Worm (Caenorhabditis elegans) whole organism, late embryonic: Measurements from ENCODE around the gene F28H7.2.

Experiments used
- C38D4.7 ChIP-seq: fragments of 200-800 bp; sonication (Bioruptor generic); optimal IDR thresholded peaks from 2 replicates; lab custom pipeline; 2018; ENCODE audit warnings: mild to moderate bottlenecking, missing genetic modification characterization, moderate library complexity, missing compliant biosample characterization
- F13H6.1 ChIP-seq: sonication (generic microtip); optimal IDR thresholded peaks from 2 replicates; lab custom pipeline; 2016; ENCODE audit warnings: missing genetic modification characterization, missing compliant biosample characterization
- K02D7.2 ChIP-seq: sonication (generic microtip); optimal IDR thresholded peaks from 2 replicates; lab custom pipeline; 2017; ENCODE audit warnings: mild to moderate bottlenecking, missing genetic modification characterization, missing compliant biosample characterization
- K09A11.1 ChIP-seq: sonication (generic microtip); optimal IDR thresholded peaks from 2 replicates; lab custom pipeline; 2017; ENCODE audit warnings: antibody characterized with exemption, mild to moderate bottlenecking, missing genetic modification characterization, missing compliant biosample characterization; ENCODE audit not compliant: insufficient read depth
- Y22D7AL.16 ChIP-seq: sonication (generic microtip); optimal IDR thresholded peaks from 2 replicates; lab custom pipeline; 2016; ENCODE audit warnings: missing genetic modification characterization, missing compliant biosample characterization
- ahr-1 ChIP-seq: sonication (generic microtip); optimal IDR thresholded peaks from 2 replicates; lab custom pipeline; 2016; ENCODE audit warnings: missing genetic modification characterization, missing compliant biosample characterization
- ama-1 ChIP-seq: fragments of 150-350 bp; optimal IDR thresholded peaks from 2 replicates; lab custom pipeline; 2014
- ceh-2 ChIP-seq: sonication (generic microtip); optimal IDR thresholded peaks from 2 replicates; lab custom pipeline; 2016; ENCODE audit warnings: missing genotype, missing genetic modification characterization, missing compliant biosample characterization
- ceh-22 ChIP-seq: sonication (generic microtip); optimal IDR thresholded peaks from 2 replicates; lab custom pipeline; 2017; ENCODE audit warnings: missing biosample characterization, missing genetic modification characterization
- ceh-24 ChIP-seq: sonication (generic microtip); optimal IDR thresholded peaks from 2 replicates; lab custom pipeline; 2016; ENCODE audit warnings: mild to moderate bottlenecking, missing genetic modification characterization, missing compliant biosample characterization
- ceh-30 ChIP-seq: fragments of 150-350 bp; optimal IDR thresholded peaks from 2 replicates; lab custom pipeline; 2014; ENCODE audit warnings: missing biosample characterization, missing genetic modification characterization
- ceh-6 ChIP-seq: fragments of 200-800 bp; sonication (Bioruptor generic); optimal IDR thresholded peaks from 2 replicates; lab custom pipeline; 2018; ENCODE audit warnings: mild to moderate bottlenecking, missing genetic modification characterization, missing compliant biosample characterization
- ceh-9 ChIP-seq: sonication (generic microtip); optimal IDR thresholded peaks from 2 replicates; lab custom pipeline; 2016; ENCODE audit warnings: mild to moderate bottlenecking, missing genetic modification characterization, inconsistent platforms, missing compliant biosample characterization
- che-1 ChIP-seq: sonication (generic microtip); optimal IDR thresholded peaks from 2 replicates; lab custom pipeline; 2016; ENCODE audit warnings: mild to moderate bottlenecking, missing genetic modification characterization, missing compliant biosample characterization
- dve-1 ChIP-seq: sonication (generic microtip); optimal IDR thresholded peaks from 2 replicates; lab custom pipeline; 2017; ENCODE audit warnings: antibody characterized with exemption, mild to moderate bottlenecking, missing genetic modification characterization, missing compliant biosample characterization
- elt-2 ChIP-seq: sonication (generic microtip); optimal IDR thresholded peaks from 2 replicates; lab custom pipeline; 2016; ENCODE audit warnings: missing genetic modification reagents, missing genetic modification characterization, missing compliant biosample characterization
- ets-4 ChIP-seq: sonication (generic microtip); optimal IDR thresholded peaks from 2 replicates; lab custom pipeline; 2016; ENCODE audit warnings: missing genetic modification characterization, missing compliant biosample characterization
- eyg-1 ChIP-seq: sonication (generic microtip); optimal IDR thresholded peaks from 2 replicates; lab custom pipeline; 2016; ENCODE audit warnings: missing genotype, missing genetic modification characterization, missing compliant biosample characterization
- fkh-6 ChIP-seq: sonication (generic microtip); optimal IDR thresholded peaks from 2 replicates; lab custom pipeline; 2016; ENCODE audit warnings: missing genetic modification characterization, missing compliant biosample characterization
- gmeb-2 ChIP-seq: sonication (generic microtip); optimal IDR thresholded peaks from 2 replicates; lab custom pipeline; 2016; ENCODE audit warnings: missing genetic modification characterization, inconsistent platforms, missing compliant biosample characterization
- hlh-15 ChIP-seq: sonication (generic microtip); optimal IDR thresholded peaks from 2 replicates; lab custom pipeline; 2016; ENCODE audit warnings: missing genetic modification characterization, missing compliant biosample characterization
- hlh-6 ChIP-seq: sonication (generic microtip); optimal IDR thresholded peaks from 2 replicates; lab custom pipeline; 2016; ENCODE audit warnings: missing genotype, missing genetic modification characterization, missing compliant biosample characterization
- hlh-8 ChIP-seq: sonication (generic microtip); optimal IDR thresholded peaks from 2 replicates; lab custom pipeline; 2016; ENCODE audit warnings: missing genotype, missing genetic modification characterization, missing compliant biosample characterization
- lim-6 ChIP-seq: sonication (generic microtip); optimal IDR thresholded peaks from 2 replicates; lab custom pipeline; 2016; ENCODE audit warnings: missing genetic modification characterization, missing compliant biosample characterization
- nfya-1 ChIP-seq: sonication (generic microtip); optimal IDR thresholded peaks from 2 replicates; lab custom pipeline; 2017; ENCODE audit warnings: missing genetic modification characterization, mild to moderate bottlenecking, missing compliant biosample characterization, antibody characterized with exemption, moderate library complexity
- nhr-232 ChIP-seq: sonication (generic microtip); optimal IDR thresholded peaks from 2 replicates; lab custom pipeline; 2016; ENCODE audit warnings: missing genetic modification characterization, missing compliant biosample characterization
- npax-4 ChIP-seq: sonication (generic microtip); optimal IDR thresholded peaks from 2 replicates; lab custom pipeline; 2016; ENCODE audit warnings: missing genetic modification characterization, missing compliant biosample characterization
- pag-3 ChIP-seq: sonication (generic microtip); optimal IDR thresholded peaks from 2 replicates; lab custom pipeline; 2016; ENCODE audit warnings: missing compliant biosample characterization, missing genetic modification characterization, borderline replicate concordance
- pat-9 ChIP-seq: fragments of 200-800 bp; sonication (Bioruptor generic); optimal IDR thresholded peaks from 2 replicates; lab custom pipeline; 2018; ENCODE audit warnings: mild to moderate bottlenecking, missing genetic modification characterization, moderate library complexity, missing compliant biosample characterization
- pha-2 ChIP-seq: sonication (generic microtip); optimal IDR thresholded peaks from 2 replicates; lab custom pipeline; 2017; ENCODE audit warnings: mild to moderate bottlenecking, missing genetic modification characterization, missing compliant biosample characterization
- pros-1 ChIP-seq: fragments of 150-350 bp; optimal IDR thresholded peaks from 2 replicates; lab custom pipeline; 2014; ENCODE audit warnings: missing biosample characterization, missing genetic modification reagents, missing genetic modification characterization
- ref-2 ChIP-seq: sonication (generic microtip); optimal IDR thresholded peaks from 2 replicates; lab custom pipeline; 2016; ENCODE audit warnings: missing genetic modification characterization, missing compliant biosample characterization
- rnt-1 ChIP-seq: sonication (generic microtip); optimal IDR thresholded peaks from 2 replicates; lab custom pipeline; 2016; ENCODE audit warnings: missing genetic modification characterization, missing compliant biosample characterization
- sdc-2 ChIP-seq: sonication (generic microtip); optimal IDR thresholded peaks from 2 replicates; lab custom pipeline; 2016; ENCODE audit warnings: missing genotype, missing genetic modification characterization, missing compliant biosample characterization
- sox-2 ChIP-seq: fragments of 200-800 bp; sonication (Bioruptor generic); IDR thresholded peaks from 2 replicates; pipeline ENCODE4 v1.3.6; 2022; ENCODE audit warnings: missing genetic modification reagents, missing genetic modification characterization, missing compliant biosample characterization
- sox-4 ChIP-seq: sonication (generic microtip); optimal IDR thresholded peaks from 2 replicates; lab custom pipeline; 2017; ENCODE audit warnings: mild to moderate bottlenecking, missing genetic modification characterization, inconsistent platforms, missing compliant biosample characterization
- tbx-7 ChIP-seq: sonication (generic microtip); optimal IDR thresholded peaks from 2 replicates; lab custom pipeline; 2016; ENCODE audit warnings: missing genotype, missing genetic modification characterization, missing compliant biosample characterization
- ttx-3 ChIP-seq: sonication (generic microtip); optimal IDR thresholded peaks from 2 replicates; lab custom pipeline; 2016; ENCODE audit warnings: missing genetic modification reagents, missing genetic modification characterization, missing compliant biosample characterization
- unc-3 ChIP-seq, 2 experiments: fragments of 200-800 bp in 1 of 2; sonication (Bioruptor generic) in 1 of 2; sonication (generic microtip) in 1 of 2; conservative IDR thresholded peaks in 1 of 2; optimal IDR thresholded peaks in 1 of 2; 2 replicates each; pipeline versions ENCODE4 v1.3.6 to Lab custom; 2016 to 2022; ENCODE audit warnings: missing compliant biosample characterization in 2 of 2, missing genetic modification characterization in 2 of 2, missing genetic modification reagents in 1 of 2
- unc-55 ChIP-seq: sonication (generic microtip); optimal IDR thresholded peaks from 2 replicates; lab custom pipeline; 2017; ENCODE audit warnings: missing biosample characterization, missing genetic modification reagents, missing genetic modification characterization
- unc-86 ChIP-seq: sonication (generic microtip); optimal IDR thresholded peaks from 2 replicates; lab custom pipeline; 2016; ENCODE audit warnings: missing genetic modification characterization, missing compliant biosample characterization
- ztf-16 ChIP-seq: sonication (generic microtip); optimal IDR thresholded peaks from 2 replicates; lab custom pipeline; 2017; ENCODE audit warnings: missing genetic modification characterization, missing compliant biosample characterization

F28H7.2 gene

DNA sequence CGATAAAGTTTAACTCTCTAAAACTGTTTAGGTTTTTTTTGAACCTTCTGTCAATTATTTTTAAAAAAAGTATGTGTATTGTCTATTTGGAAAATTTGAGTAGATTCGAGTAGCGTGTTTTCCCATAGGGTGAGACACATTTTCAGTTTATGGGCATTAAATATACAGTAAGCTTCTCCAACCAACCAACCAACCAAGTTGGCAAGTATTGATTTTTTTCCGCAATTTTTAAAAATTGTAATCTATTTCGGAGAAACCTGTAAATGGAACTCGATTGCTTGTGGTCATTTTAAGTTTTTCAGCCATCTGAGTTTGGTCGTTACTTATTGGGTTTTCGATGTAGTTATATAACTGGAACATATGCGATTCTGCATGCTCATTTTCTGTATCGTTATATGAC, 2.7 kb upstream of the F28H7.2 start, which contains the start of gene srj-21:
TSS of gene srj-21 (plus strand) at position 301 of the 400 bp plus-strand sequence.
- no peak for TF ChIP-seq sox-2 (GFP tag; lab: Robert Waterston, UW)
- TF ChIP-seq ama-1 (lab: Kevin White, UChicago) = no peak
- no peak for TF ChIP-seq hlh-6 (tag; lab: Kevin White, UChicago)
- TF ChIP-seq gmeb-2 (tag; lab: Kevin White, UChicago) = no peak
- no peak for TF ChIP-seq ceh-2
- TF ChIP-seq ceh-6 (GFP tag; lab: Kevin White, UChicago) = no peak
- no peak for TF ChIP-seq tbx-7
- no peak for TF ChIP-seq nhr-232
- no peak for TF ChIP-seq ceh-22
- no peak for TF ChIP-seq K02D7.2 (tag; lab: Kevin White, UChicago)
- no peak for TF ChIP-seq pros-1 (tag; lab: Kevin White, UChicago)
- TF ChIP-seq, all 69 proteins: peak for 0

DNA sequence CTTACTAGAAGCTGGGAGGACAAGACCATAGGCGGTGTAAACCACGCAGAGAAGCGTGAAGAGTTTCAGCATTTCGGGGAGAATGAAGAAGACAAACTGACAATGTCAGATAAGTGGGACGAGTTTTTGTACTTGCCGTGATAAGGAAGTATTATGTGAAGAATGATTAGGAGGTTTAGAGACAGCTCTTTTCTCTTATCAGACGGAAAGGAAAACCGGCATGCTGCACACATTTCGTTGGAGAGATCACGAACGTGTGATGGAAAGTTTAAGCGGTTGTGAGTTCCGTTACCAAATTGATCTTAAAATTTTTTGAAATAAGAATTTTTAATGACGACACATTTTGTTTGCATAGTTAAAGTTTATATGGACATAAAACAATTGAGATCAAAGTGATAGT, 2.9 kb downstream of the F28H7.2 start, which contains the start of gene F28H7.3:
TSS of gene F28H7.3 (minus strand) at position 159 of the 400 bp plus-strand sequence.
- TF ChIP-seq K09A11.1 (tag; lab: Kevin White, UChicago) = no peak
- no peak for TF ChIP-seq unc-3 (GFP tag; conservative IDR thresholded peaks at IDR 0.05; lab: Robert Waterston, UW)
- TF ChIP-seq unc-3 (tag; optimal IDR thresholded peaks at IDR 0.05; lab: Kevin White, UChicago) = no peak
- no peak for TF ChIP-seq ceh-6 (GFP tag; lab: Kevin White, UChicago)
- TF ChIP-seq eyg-1 (tag; lab: Kevin White, UChicago) = no peak
- TF ChIP-seq elt-2 (tag; lab: Kevin White, UChicago) = peak; percentile 78

DNA sequence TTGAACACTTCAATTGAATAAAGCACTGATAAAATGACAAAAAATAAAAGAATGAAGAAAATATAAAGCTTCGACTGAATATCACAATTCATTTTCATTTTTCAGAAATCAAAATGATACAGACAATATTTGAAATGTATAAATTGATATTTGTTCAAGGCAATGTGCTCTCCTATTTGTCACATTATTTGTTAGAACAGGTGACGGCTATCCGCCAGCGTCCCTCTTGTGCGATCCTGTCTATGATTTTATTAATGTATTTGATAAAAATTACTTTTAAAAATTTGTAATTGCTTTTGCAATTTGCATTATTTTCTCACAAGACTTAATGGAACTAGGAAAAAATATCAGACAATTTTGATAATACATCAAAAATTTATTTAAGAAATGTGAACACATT, 6.3 kb downstream of the F28H7.2 start, which contains the start of gene F28H7.7:
TSS of gene F28H7.7 (minus strand) at position 101 of the 400 bp plus-strand sequence.
- no peak for TF ChIP-seq sox-4
- TF ChIP-seq ama-1 (lab: Kevin White, UChicago) = no peak
- TF ChIP-seq hlh-15 (tag; lab: Kevin White, UChicago) = no peak
- TF ChIP-seq ets-4 = no peak
- no peak for TF ChIP-seq sdc-2 (tag; lab: Kevin White, UChicago)
- TF ChIP-seq nfya-1 = no peak
- no peak for TF ChIP-seq ceh-30
- no peak for TF ChIP-seq hlh-8
- no peak for TF ChIP-seq ttx-3
- TF ChIP-seq pag-3 (tag; lab: Kevin White, UChicago) = no peak
- no peak for TF ChIP-seq eyg-1 (tag; lab: Kevin White, UChicago)
- no peak for TF ChIP-seq lim-6 (tag; lab: Kevin White, UChicago)
- no peak for TF ChIP-seq K09A11.1 (tag; lab: Kevin White, UChicago)
- TF ChIP-seq ref-2 = no peak
- TF ChIP-seq pha-2 (tag; lab: Kevin White, UChicago) = no peak
- no peak for TF ChIP-seq npax-4 (tag; lab: Kevin White, UChicago)

DNA sequence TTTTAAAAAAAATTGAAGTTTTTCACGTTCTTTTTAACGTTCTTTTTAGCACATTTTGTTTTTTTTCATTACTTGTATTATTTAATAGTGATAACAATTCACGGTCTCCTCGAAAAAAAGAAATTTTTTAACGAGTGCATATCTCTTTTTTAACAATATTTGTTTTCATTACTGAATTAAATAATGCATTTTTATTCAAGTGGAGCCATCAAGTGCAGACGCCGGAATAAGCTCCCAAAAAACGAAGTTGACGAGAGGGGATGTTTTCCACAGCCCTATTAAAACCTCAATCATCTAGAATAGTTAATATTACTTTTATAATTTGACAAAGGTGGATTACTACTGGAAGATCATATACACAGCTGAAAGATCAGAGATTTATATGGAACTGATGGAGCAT, 9.0 kb downstream of the F28H7.2 start, which contains the start of gene irld-6:
TSS of gene irld-6 (minus strand) at position 101 of the 400 bp plus-strand sequence.
- TF ChIP-seq che-1 (tag; lab: Kevin White, UChicago) (no peak), ets-4 (no peak)

DNA sequence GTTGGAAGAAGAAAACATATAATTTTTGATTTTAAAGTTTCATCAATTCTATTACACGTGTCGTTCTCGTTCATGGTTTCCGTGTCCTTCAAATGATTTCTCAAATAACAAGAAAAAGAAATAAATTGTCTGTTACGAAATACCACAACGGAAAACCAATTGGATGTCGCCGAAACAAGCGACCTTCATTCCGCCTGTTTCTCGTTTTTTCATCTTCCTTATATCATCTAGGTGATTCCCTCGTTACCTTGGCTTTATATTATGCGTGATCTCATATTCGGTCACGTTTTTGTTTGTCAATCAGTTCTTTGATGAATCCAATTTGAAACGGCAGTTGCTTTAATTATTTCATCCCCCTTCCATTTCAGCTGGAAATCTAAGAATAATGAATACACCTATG, 9.4 kb downstream of the F28H7.2 start:
- TF ChIP-seq unc-86 (tag; lab: Kevin White, UChicago) (no peak), pag-3 (tag; lab: Kevin White, UChicago) (no peak), ceh-9 (tag; lab: Kevin White, UChicago) (no peak), fkh-6 (tag; lab: Kevin White, UChicago) (no peak), C38D4.7 (no peak), pat-9 (tag; lab: Kevin White, UChicago) (no peak), unc-55 (GFP tag; lab: Kevin White, UChicago) (no peak), dve-1 (tag; lab: Kevin White, UChicago) (no peak), ahr-1 (tag; lab: Kevin White, UChicago) (no peak), F13H6.1 (no peak), Y22D7AL.16 (tag; lab: Kevin White, UChicago) (no peak), ceh-30 (no peak), ztf-16 (tag; lab: Kevin White, UChicago) (no peak), rnt-1 (no peak), ceh-24 (tag; lab: Kevin White, UChicago) (no peak), ttx-3 (no peak)
